Fruit fly (Drosophila melanogaster): ENCODE measurements around the gene Hgsnat.
A peak's percentile ranks its signal among the peaks of the same experiment; 100 is the strongest.

Gene Hgsnat

DNA sequence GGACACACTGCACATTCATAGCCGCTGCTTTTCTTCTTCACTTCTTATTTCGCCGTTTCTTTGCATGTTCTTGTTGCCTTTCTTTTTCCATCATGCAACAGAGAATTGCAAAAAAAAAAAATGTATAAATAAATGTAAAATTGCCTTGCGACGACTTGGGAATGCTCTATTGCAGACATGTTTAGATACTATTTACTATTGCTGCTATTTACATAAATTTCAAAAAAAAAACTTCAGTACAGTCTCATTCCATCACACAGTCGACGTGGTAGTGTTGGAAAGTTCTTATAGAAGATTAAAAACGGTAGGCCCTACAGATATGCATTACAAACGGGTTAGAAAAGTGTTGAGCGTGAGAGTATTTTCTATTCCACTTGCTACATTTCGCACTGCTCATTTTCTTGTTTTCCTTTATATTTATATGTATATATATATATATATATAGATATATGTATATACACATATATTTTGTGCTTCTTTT is 6.7 kb upstream of the Hgsnat start (continued):
- TF ChIP-seq CG3032 (tag; optimal IDR thresholded peaks at IDR 0.05) = peak; percentile 77
- TF ChIP-seq dsx (GFP tag; optimal IDR thresholded peaks at IDR 0.05; ENCODE audit: poor library complexity, severe bottlenecking) = peak; percentile 78
- peak; percentile 63 for TF ChIP-seq CG4318 (GFP tag; optimal IDR thresholded peaks at IDR 0.05)
- peak; percentile 72 for TF ChIP-seq CG6854 (GFP tag; optimal IDR thresholded peaks at IDR 0.05)
- peak; percentile 51 to 87 for TF ChIP-seq salr (GFP tag; optimal IDR thresholded peaks at IDR 0.05)
- TF ChIP-seq CG34406 (GFP tag; optimal IDR thresholded peaks at IDR 0.05) = peak; percentile 76
- peak; percentile 80 for TF ChIP-seq esn (GFP tag; optimal IDR thresholded peaks at IDR 0.05)
- peak; percentile 79 for TF ChIP-seq CG6792 (GFP tag; optimal IDR thresholded peaks at IDR 0.05)
- TF ChIP-seq CG32006 (GFP tag; optimal IDR thresholded peaks at IDR 0.05) = peak; percentile 91
- peak; percentile 74 for TF ChIP-seq Smox (GFP tag; optimal IDR thresholded peaks at IDR 0.05)
- TF ChIP-seq Ets96B (tag; optimal IDR thresholded peaks at IDR 0.05) = peak; percentile 81
- peak; percentile 78 for TF ChIP-seq CG10669 (GFP tag; optimal IDR thresholded peaks at IDR 0.05)
- peak; percentile 41 for TF ChIP-seq Blimp-1 (GFP tag; optimal IDR thresholded peaks at IDR 0.05)
- TF ChIP-seq CG6276 (GFP tag; optimal IDR thresholded peaks at IDR 0.05) = peak; percentile 87
- TF ChIP-seq CG6163 (GFP tag; IDR thresholded peaks at IDR 0.05) = peak; percentile 83
- TF ChIP-seq Eip75B (GFP tag; optimal IDR thresholded peaks at IDR 0.05) = peak; percentile 77
- TF ChIP-seq fkh (GFP tag; optimal IDR thresholded peaks at IDR 0.05) = no peak
- TF ChIP-seq Sox102F (GFP tag; optimal IDR thresholded peaks at IDR 0.05) = peak; percentile 67
- TF ChIP-seq Lpt (GFP tag; optimal IDR thresholded peaks at IDR 0.05) = peak; percentile 82
- peak; percentile 80 for TF ChIP-seq spab (GFP tag; optimal IDR thresholded peaks at IDR 0.05)
- peak; percentile 87 for TF ChIP-seq CG6808 (GFP tag; optimal IDR thresholded peaks at IDR 0.05)
- peak; percentile 69 for TF ChIP-seq dac (GFP tag; optimal IDR thresholded peaks at IDR 0.05)
- peak; percentile 81 for TF ChIP-seq topi (GFP tag; optimal IDR thresholded peaks at IDR 0.05)
- peak; percentile 64 for TF ChIP-seq CG11762 (GFP tag; optimal IDR thresholded peaks at IDR 0.05; ENCODE audit: insufficient read depth)
- peak; percentile 89 for TF ChIP-seq Eip78C (GFP tag)
- TF ChIP-seq CG8319 (GFP tag; optimal IDR thresholded peaks at IDR 0.05) = peak; percentile 48

DNA sequence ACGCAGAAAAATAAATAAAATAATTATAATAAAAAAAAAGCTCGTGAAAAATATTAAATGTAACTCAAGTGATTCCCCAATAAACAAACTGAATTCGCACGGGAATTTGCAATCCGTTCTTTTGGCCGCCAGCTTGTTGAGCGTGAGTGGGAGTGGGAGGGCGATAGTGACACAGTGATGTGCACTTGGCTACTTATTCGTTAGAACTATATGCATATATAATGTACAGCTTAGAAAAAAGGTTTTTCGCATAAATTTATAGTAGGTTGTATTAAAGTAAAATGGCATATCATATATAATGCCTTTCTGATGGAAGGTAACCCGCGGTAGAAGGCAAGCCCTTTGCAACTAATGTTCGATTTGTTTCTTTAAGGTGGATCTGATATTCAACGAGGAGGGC is 6.2 kb upstream of the Hgsnat start:
- TF ChIP-seq eg (GFP tag; IDR thresholded peaks at IDR 0.05) (0 out of 3 replicates have a peak, but pooled peaks have one; percentile 6), Eip78C (GFP tag) (peak; percentile 62), CG31627 (GFP tag; optimal IDR thresholded peaks at IDR 0.05) (no peak), Lpt (GFP tag; optimal IDR thresholded peaks at IDR 0.05) (no peak), Ets96B (tag; optimal IDR thresholded peaks at IDR 0.05) (no peak)

DNA sequence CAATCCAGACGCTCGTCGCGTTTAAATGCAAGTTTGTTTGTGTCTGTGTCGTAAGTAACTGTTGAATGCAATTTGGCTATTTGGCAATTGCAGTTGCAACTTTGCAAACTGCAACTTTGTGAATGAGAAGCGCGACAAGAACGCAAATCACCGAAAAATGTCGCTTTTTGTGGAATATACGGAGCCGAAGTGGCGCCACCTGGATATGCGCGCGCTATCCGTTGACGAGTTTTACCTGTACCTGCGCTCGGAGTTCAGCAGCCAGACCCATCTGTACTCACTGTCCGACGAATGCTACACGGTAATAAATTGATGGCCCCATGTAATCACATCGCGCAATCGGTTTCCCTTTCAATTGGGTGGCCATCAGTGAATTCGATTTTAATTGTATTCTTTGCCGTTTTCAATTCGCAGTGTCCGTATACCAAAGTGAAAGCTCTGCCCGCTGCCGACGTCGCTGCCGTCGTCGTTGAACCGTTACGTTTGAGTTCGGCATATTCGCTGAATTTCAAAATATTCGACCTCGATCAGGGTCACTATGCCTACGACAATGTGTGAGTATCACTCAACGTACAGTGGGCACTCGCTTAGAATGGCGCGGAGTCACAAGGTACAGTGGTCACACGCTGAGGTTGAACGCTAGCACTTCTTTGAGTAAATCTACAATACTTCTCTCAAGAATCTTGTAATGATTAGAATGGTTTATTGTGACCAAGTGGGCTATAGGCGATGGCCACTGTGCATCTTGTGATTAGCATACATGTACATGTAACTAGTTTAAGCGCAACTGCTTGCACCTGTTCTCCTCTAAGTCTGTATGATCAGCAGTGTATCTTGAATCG is 731 bp downstream of the Hgsnat start:
- TF ChIP-seq Eip78C (GFP tag) (peak; percentile 92), fd59A (GFP tag; optimal IDR thresholded peaks at IDR 0.05) (peak; percentile 72), CG6808 (GFP tag; optimal IDR thresholded peaks at IDR 0.05) (peak; percentile 73), CG8632 (GFP tag; optimal IDR thresholded peaks at IDR 0.05) (peak; percentile 81), fkh (GFP tag; optimal IDR thresholded peaks at IDR 0.05) (no peak), cyc (GFP tag; optimal IDR thresholded peaks at IDR 0.05) (peak; percentile 69), Hr39 (GFP tag; optimal IDR thresholded peaks at IDR 0.05) (peak; percentile 63), Sox14 (GFP tag; optimal IDR thresholded peaks at IDR 0.05) (peak; percentile 75), CG31627 (GFP tag; optimal IDR thresholded peaks at IDR 0.05) (peak; percentile 63), Gug (GFP tag; IDR thresholded peaks at IDR 0.05) (peak; percentile 89), Hr38 (GFP tag; optimal IDR thresholded peaks at IDR 0.05) (no peak), CG3032 (tag; optimal IDR thresholded peaks at IDR 0.05) (peak; percentile 67), CG6163 (GFP tag; IDR thresholded peaks at IDR 0.05) (peak; percentile 95), Eip75B (GFP tag; optimal IDR thresholded peaks at IDR 0.05) (peak; percentile 86), CG11762 (GFP tag; optimal IDR thresholded peaks at IDR 0.05; ENCODE audit: insufficient read depth) (peak; percentile 79), eg (GFP tag; IDR thresholded peaks at IDR 0.05) (peak; percentile 95), CG1621 (tag; optimal IDR thresholded peaks at IDR 0.05) (peak; percentile 80), Lpt (GFP tag; optimal IDR thresholded peaks at IDR 0.05) (peak; percentile 78), CG16779 (tag; optimal IDR thresholded peaks at IDR 0.05) (peak; percentile 62), CG10669 (GFP tag; optimal IDR thresholded peaks at IDR 0.05) (peak; percentile 80), CG3919 (GFP tag; optimal IDR thresholded peaks at IDR 0.05) (peak; percentile 89), CG6792 (GFP tag; optimal IDR thresholded peaks at IDR 0.05) (peak; percentile 82), CG6276 (GFP tag; optimal IDR thresholded peaks at IDR 0.05) (peak; percentile 81), salr (GFP tag; optimal IDR thresholded peaks at IDR 0.05) (peak; percentile 72 to 79), Eip93F (GFP tag; optimal IDR thresholded peaks at IDR 0.05) (no peak), lz (GFP tag; optimal IDR thresholded peaks at IDR 0.05) (peak; percentile 45), CG8319 (GFP tag; optimal IDR thresholded peaks at IDR 0.05) (peak; percentile 84), CG7368 (GFP tag; optimal IDR thresholded peaks at IDR 0.05) (peak; percentile 90), CG32006 (GFP tag; optimal IDR thresholded peaks at IDR 0.05) (peak; percentile 90), net (GFP tag; optimal IDR thresholded peaks at IDR 0.05) (peak; percentile 88), dac (GFP tag; optimal IDR thresholded peaks at IDR 0.05) (peak; percentile 81)

All from whole organism, prepupa.